Worm (Caenorhabditis elegans) whole organism, early embryonic: Measurements from ENCODE around the gene C02H6.1.

Experiments used
- B0310.2 ChIP-seq: sonication (generic microtip); optimal IDR thresholded peaks from 2 replicates; lab custom pipeline; 2016; ENCODE audit warnings: mild to moderate bottlenecking, missing genetic modification characterization, missing compliant biosample characterization
- F13C5.2 ChIP-seq: sonication (generic microtip); optimal IDR thresholded peaks from 2 replicates; lab custom pipeline; 2017; ENCODE audit warnings: mild to moderate bottlenecking, missing genetic modification characterization, inconsistent platforms, missing compliant biosample characterization
- aly-1 ChIP-seq: sonication (generic microtip); optimal IDR thresholded peaks from 2 replicates; lab custom pipeline; 2016; ENCODE audit warnings: missing genetic modification characterization, missing compliant biosample characterization
- ama-1 ChIP-seq: fragments of 150-350 bp; optimal IDR thresholded peaks from 2 replicates; lab custom pipeline; 2014
- ceh-13 ChIP-seq: fragments of 200-800 bp; sonication (Bioruptor generic); optimal IDR thresholded peaks from 2 replicates; lab custom pipeline; 2018; ENCODE audit warnings: mild to moderate bottlenecking, missing genetic modification characterization, missing compliant biosample characterization
- ceh-36 ChIP-seq: sonication (generic microtip); optimal IDR thresholded peaks from 2 replicates; lab custom pipeline; 2016; ENCODE audit warnings: missing genetic modification characterization, inconsistent platforms, missing compliant biosample characterization
- ets-7 ChIP-seq: sonication (generic microtip); optimal IDR thresholded peaks from 2 replicates; lab custom pipeline; 2016; ENCODE audit warnings: missing genotype, missing genetic modification characterization, missing compliant biosample characterization
- flt-1 ChIP-seq: fragments of 200-800 bp; sonication (Bioruptor generic); IDR thresholded peaks from 2 replicates; pipeline ENCODE4 v1.3.6; 2022; ENCODE audit warnings: missing genetic modification characterization, missing compliant biosample characterization
- hmbx-1 ChIP-seq: sonication (generic microtip); optimal IDR thresholded peaks from 2 replicates; lab custom pipeline; 2016; ENCODE audit warnings: mild to moderate bottlenecking, missing genetic modification characterization, missing compliant biosample characterization
- hmg-4 ChIP-seq: fragments of 200-800 bp; sonication (Bioruptor generic); optimal IDR thresholded peaks from 2 replicates; lab custom pipeline; 2018; ENCODE audit warnings: mild to moderate bottlenecking, missing genetic modification characterization, missing compliant biosample characterization
- hnd-1 ChIP-seq: sonication (generic microtip); optimal IDR thresholded peaks from 2 replicates; lab custom pipeline; 2016; ENCODE audit warnings: missing genetic modification characterization, missing compliant biosample characterization
- pes-1 ChIP-seq: fragments of 200-800 bp; sonication (Bioruptor generic); IDR thresholded peaks from 2 replicates; pipeline ENCODE4 v1.3.6; 2022; ENCODE audit warnings: missing genetic modification reagents, missing genetic modification characterization, missing compliant biosample characterization
- scrt-1 ChIP-seq: fragments of 200-800 bp; sonication (Bioruptor generic); IDR thresholded peaks from 2 replicates; pipeline ENCODE4 v1.3.6; 2022; ENCODE audit warnings: missing genetic modification characterization, missing compliant biosample characterization
- sea-1 ChIP-seq: fragments of 200-800 bp; sonication (Bioruptor generic); conservative IDR thresholded peaks from 2 replicates; pipeline ENCODE4 v1.3.6; 2022; ENCODE audit warnings: missing genetic modification characterization, missing compliant biosample characterization
- tbx-11 ChIP-seq: fragments of 200-800 bp; sonication (Bioruptor generic); IDR thresholded peaks from 2 replicates; pipeline ENCODE4 v1.3.6; 2022; ENCODE audit warnings: missing genetic modification characterization, missing compliant biosample characterization
- tbx-37 ChIP-seq: fragments of 200-800 bp; sonication (Bioruptor generic); conservative IDR thresholded peaks from 2 replicates; pipeline ENCODE4 v1.3.6; 2022; ENCODE audit warnings: missing genetic modification reagents, missing genetic modification characterization, missing compliant biosample characterization
- tra-4 ChIP-seq: sonication (generic microtip); optimal IDR thresholded peaks from 2 replicates; lab custom pipeline; 2017; ENCODE audit warnings: missing genetic modification characterization, missing compliant biosample characterization

The C02H6.1 gene

ce11 chrV:7432441-7433146, 42.9 kb upstream of the C02H6.1 start:
- TF ChIP-seq ceh-36, result no peak
- no peak for TF ChIP-seq F13C5.2

ce11 chrV:7431016-7431415, 41.3 kb upstream of the C02H6.1 start, which contains the start of gene srw-71:
TSS of gene srw-71 (minus strand) at chrV:7431116.
- no peak for TF ChIP-seq hmbx-1
- no peak for TF ChIP-seq ets-7
- no peak for TF ChIP-seq B0310.2 (tag; lab: Kevin White, UChicago)
- TF ChIP-seq F13C5.2, result no peak
- TF ChIP-seq hmg-4 (GFP tag; lab: Kevin White, UChicago), result no peak
- TF ChIP-seq aly-1, result no peak
- TF ChIP-seq tbx-37 (GFP tag; lab: Robert Waterston, UW), result no peak
- TF ChIP-seq sea-1 (GFP tag; lab: Robert Waterston, UW), result no peak
- no peak for TF ChIP-seq flt-1 (GFP tag; lab: Robert Waterston, UW)

DNA sequence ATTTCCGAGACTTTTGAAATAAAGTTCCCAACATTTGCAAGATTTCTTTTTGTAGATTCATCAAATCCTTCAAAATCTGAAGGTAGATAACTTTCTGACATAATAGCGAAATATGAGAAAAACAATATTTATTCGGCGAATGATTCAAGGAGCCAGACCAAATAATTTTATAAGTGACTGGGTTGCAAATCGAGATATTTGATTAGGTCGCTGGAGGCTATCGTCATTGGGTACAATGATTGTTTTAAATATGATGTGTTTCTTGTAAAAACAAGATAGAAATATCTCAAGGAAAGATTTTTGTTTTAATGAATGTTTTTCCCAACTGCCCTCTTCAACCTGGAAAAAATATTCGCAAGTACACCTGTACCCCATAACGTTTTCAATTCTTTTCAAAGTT, 39.2 kb upstream of the C02H6.1 start, which contains the start of gene srw-69:
Gene srw-69 (minus strand): TSS at position 101 of the 400 bp plus-strand sequence.
- TF ChIP-seq scrt-1, result no peak
- no peak for TF ChIP-seq F13C5.2
- TF ChIP-seq flt-1 (GFP tag; lab: Robert Waterston, UW), result no peak
- no peak for TF ChIP-seq hmbx-1
- no peak for TF ChIP-seq B0310.2 (tag; lab: Kevin White, UChicago)
- no peak for TF ChIP-seq ceh-36

DNA sequence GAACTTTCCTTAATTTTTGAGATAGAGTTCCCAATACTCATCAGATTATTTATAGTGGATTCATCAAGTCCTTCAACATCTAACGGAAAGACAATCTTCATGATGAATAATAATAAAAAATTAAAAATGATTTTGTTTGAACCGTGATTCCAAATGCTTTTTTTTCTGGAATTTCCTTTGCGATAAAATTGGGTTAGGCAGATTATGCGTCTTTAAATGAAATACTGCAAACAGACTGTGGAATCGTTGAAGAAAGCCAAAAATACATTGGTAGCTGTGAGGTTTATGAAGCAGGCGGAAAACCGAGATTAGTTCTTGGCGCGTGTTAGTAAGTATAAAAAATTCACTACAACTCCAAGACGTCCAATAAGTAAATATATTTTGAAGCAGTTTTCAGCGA, 36.9 kb upstream of the C02H6.1 start, which contains the start of gene srw-68:
Gene srw-68 (minus strand): TSS at position 101 of the 400 bp plus-strand sequence.
- TF ChIP-seq ceh-13 (GFP tag; lab: Kevin White, UChicago), result no peak

DNA sequence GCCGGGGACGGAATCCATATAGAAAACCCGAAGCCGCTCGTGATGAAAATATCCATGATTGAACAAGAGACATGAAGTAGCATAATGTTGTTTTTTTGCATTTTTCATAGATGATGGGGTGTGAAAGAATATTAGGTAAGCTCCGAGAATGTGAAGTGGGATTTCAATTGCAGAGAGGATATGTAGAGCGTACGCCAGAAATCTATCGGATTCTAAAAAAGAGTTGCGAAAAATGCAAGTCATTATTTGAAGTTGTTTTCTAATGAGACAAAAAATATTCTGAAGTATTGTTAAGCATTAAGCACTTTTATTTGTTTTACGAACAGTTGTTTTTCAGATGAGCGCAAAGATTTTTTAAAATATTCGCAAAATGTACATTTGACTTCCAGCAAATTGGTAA, 34.7 kb upstream of the C02H6.1 start, which contains the start of gene F18E3.10:
Gene F18E3.10 (minus strand): TSS at position 101 of the 400 bp plus-strand sequence.
- TF ChIP-seq hmbx-1 (no peak), sea-1 (GFP tag; lab: Robert Waterston, UW) (no peak), hnd-1 (tag; lab: Kevin White, UChicago) (no peak), tbx-11 (GFP tag; lab: Robert Waterston, UW) (no peak), ets-7 (no peak), scrt-1 (no peak), ceh-36 (no peak), ama-1 (lab: Kevin White, UChicago) (no peak), pes-1 (GFP tag; lab: Robert Waterston, UW) (no peak), tbx-37 (GFP tag; lab: Robert Waterston, UW) (no peak), aly-1 (no peak), B0310.2 (tag; lab: Kevin White, UChicago) (no peak), tra-4 (tag; lab: Kevin White, UChicago) (no peak), flt-1 (GFP tag; lab: Robert Waterston, UW) (no peak)

- TF ChIP-seq scrt-1, result no peak
- TF ChIP-seq F13C5.2, result no peak
- TF ChIP-seq ets-7, result no peak
- TF ChIP-seq ceh-13 (GFP tag; lab: Kevin White, UChicago), result no peak
- TF ChIP-seq ceh-36, result no peak
- no peak for TF ChIP-seq pes-1 (GFP tag; lab: Robert Waterston, UW)
- no peak for TF ChIP-seq tbx-11 (GFP tag; lab: Robert Waterston, UW)
- no peak for TF ChIP-seq hmg-4 (GFP tag; lab: Kevin White, UChicago)
- no peak for TF ChIP-seq sea-1 (GFP tag; lab: Robert Waterston, UW)
- no peak for TF ChIP-seq B0310.2 (tag; lab: Kevin White, UChicago)
- no peak for TF ChIP-seq hnd-1 (tag; lab: Kevin White, UChicago)
- no peak for TF ChIP-seq tra-4 (tag; lab: Kevin White, UChicago)
- no peak for TF ChIP-seq flt-1 (GFP tag; lab: Robert Waterston, UW)
- no peak for TF ChIP-seq hmbx-1
- TF ChIP-seq ama-1 (lab: Kevin White, UChicago), result no peak
- no peak for TF ChIP-seq tbx-37 (GFP tag; lab: Robert Waterston, UW)
- TF ChIP-seq aly-1, result no peak
Observed at ce11 chrV:7420162-7420561, 30.5 kb upstream of the C02H6.1 start, which contains the start of gene srxa-4. TSS of gene srxa-4 (plus strand) at chrV:7420462.

DNA sequence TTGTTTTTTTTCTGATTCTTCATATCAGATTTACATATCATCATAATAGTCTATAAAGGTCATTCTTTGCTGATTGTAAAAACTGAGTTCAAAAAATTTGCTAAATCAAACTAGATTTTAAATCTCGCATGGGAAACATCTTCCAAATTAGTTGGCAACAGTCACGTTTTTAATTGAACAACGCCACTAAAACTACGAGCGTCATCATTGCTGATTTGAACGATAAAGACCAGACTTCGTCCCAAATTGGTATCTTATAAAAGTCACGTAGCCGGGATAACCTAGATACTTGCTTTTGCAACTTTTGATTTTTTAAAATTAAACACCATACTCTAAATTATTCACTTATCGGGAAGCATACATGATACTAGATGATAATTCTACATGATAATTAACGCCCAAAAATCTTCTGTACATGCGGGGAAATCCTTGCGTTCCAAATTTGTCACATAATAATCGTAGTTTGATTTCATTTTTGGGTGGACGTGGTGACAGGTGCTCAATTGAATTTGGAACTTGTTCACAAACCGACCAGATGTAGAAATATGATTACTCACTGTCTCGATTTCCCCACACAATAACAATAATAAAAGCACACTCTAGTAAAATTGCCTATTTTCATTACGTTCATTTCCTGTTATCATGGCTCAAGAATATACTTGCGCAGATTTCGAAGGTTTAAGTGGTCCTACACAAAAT, 27.5 kb upstream of the C02H6.1 start, which contains the start of gene srw-67:
Gene srw-67 (plus strand): TSS at position 643 of the 699 bp plus-strand sequence.
- TF ChIP-seq ceh-13 (GFP tag; lab: Kevin White, UChicago), result no peak

ce11 chrV:7416569-7416968, 26.9 kb upstream of the C02H6.1 start:
- TF ChIP-seq ama-1 (lab: Kevin White, UChicago) (no peak), tbx-37 (GFP tag; lab: Robert Waterston, UW) (no peak), hmg-4 (GFP tag; lab: Kevin White, UChicago) (no peak), ets-7 (no peak), sea-1 (GFP tag; lab: Robert Waterston, UW) (no peak), ceh-13 (GFP tag; lab: Kevin White, UChicago) (no peak), tbx-11 (GFP tag; lab: Robert Waterston, UW) (no peak), aly-1 (no peak), F13C5.2 (no peak), scrt-1 (no peak), B0310.2 (tag; lab: Kevin White, UChicago) (no peak), tra-4 (tag; lab: Kevin White, UChicago) (no peak), flt-1 (GFP tag; lab: Robert Waterston, UW) (no peak), ceh-36 (no peak), pes-1 (GFP tag; lab: Robert Waterston, UW) (no peak), hnd-1 (tag; lab: Kevin White, UChicago) (no peak), hmbx-1 (no peak)
